Worm (Caenorhabditis elegans) whole organism, L4 larva: ENCODE results near the gene enol-1.

ENCODE experiments used
- F26F4.8 ChIP-seq: fragments of 200-800 bp; sonication (Bioruptor generic); conservative IDR thresholded peaks from 2 replicates; pipeline ENCODE4 v1.3.6; 2022; ENCODE audit warnings: missing genetic modification characterization, missing compliant biosample characterization
- F44E2.7 ChIP-seq: fragments of 200-800 bp; sonication (Bioruptor generic); IDR thresholded peaks from 2 replicates; pipeline ENCODE4 v2.1.2; 2022; ENCODE audit warnings: missing genetic modification characterization, missing compliant biosample characterization
- F49E8.2 ChIP-seq: sonication (generic microtip); optimal IDR thresholded peaks from 2 replicates; lab custom pipeline; 2016; ENCODE audit warnings: missing compliant biosample characterization, mild to moderate bottlenecking, missing genetic modification characterization, borderline replicate concordance
- T20F7.1 ChIP-seq: fragments of 200-800 bp; sonication (Bioruptor generic); optimal IDR thresholded peaks from 2 replicates; lab custom pipeline; 2018; ENCODE audit warnings: mild to moderate bottlenecking, missing genetic modification characterization, missing compliant biosample characterization
- Y105C5A.15 ChIP-seq: fragments of 200-800 bp; sonication (Bioruptor generic); IDR thresholded peaks from 2 replicates; pipeline ENCODE4 v1.3.6; 2022; ENCODE audit warnings: missing genetic modification characterization, missing compliant biosample characterization
- Y5F2A.4 ChIP-seq: fragments of 200-800 bp; sonication (Bioruptor generic); optimal IDR thresholded peaks from 2 replicates; lab custom pipeline; 2018; ENCODE audit warnings: mild to moderate bottlenecking, missing genetic modification characterization, missing compliant biosample characterization
- Y75B8A.6 ChIP-seq: fragments of 200-800 bp; sonication (Bioruptor generic); IDR thresholded peaks from 2 replicates; pipeline ENCODE4 v1.3.6; 2022; ENCODE audit warnings: missing genetic modification reagents, missing genetic modification characterization, missing compliant biosample characterization
- ZK337.2 ChIP-seq: fragments of 200-800 bp; sonication (Bioruptor generic); IDR thresholded peaks from 2 replicates; pipeline ENCODE4 v1.3.6; 2022; ENCODE audit warnings: missing genetic modification reagents, missing genetic modification characterization, missing compliant biosample characterization
- ZK546.5 ChIP-seq, 2 experiments: sonication (generic microtip); optimal IDR thresholded peaks; 2 replicates each; lab custom pipeline; 2017; ENCODE audit warnings: missing biosample characterization in 2 of 2, missing genetic modification characterization in 2 of 2
- ama-1 ChIP-seq: fragments of 150-350 bp; optimal IDR thresholded peaks from 2 replicates; lab custom pipeline; 2014; ENCODE audit warnings: inconsistent platforms, mixed read lengths
- arid-1 ChIP-seq: fragments of 200-800 bp; sonication (Bioruptor generic); conservative IDR thresholded peaks from 2 replicates; pipeline ENCODE4 v1.3.6; 2022; ENCODE audit warnings: missing genetic modification reagents, missing genetic modification characterization, missing compliant biosample characterization
- attf-4 ChIP-seq: sonication (generic microtip); optimal IDR thresholded peaks from 3 replicates; lab custom pipeline; 2017; ENCODE audit warnings: missing biosample characterization, missing genetic modification characterization
- ceh-32 ChIP-seq: sonication (generic microtip); optimal IDR thresholded peaks from 2 replicates; lab custom pipeline; 2016; ENCODE audit warnings: mild to moderate bottlenecking, missing genetic modification characterization, missing compliant biosample characterization; ENCODE audit not compliant: poor library complexity
- ceh-44 ChIP-seq: fragments of 200-800 bp; sonication (Bioruptor generic); IDR thresholded peaks from 2 replicates; pipeline ENCODE4 v1.3.6; 2022; ENCODE audit warnings: missing genetic modification reagents, missing genetic modification characterization, missing compliant biosample characterization
- ceh-82 ChIP-seq: sonication (generic microtip); optimal IDR thresholded peaks from 2 replicates; lab custom pipeline; 2017; ENCODE audit warnings: missing biosample characterization, missing genetic modification characterization
- ces-1 ChIP-seq: fragments of 150-350 bp; sonication (generic microtip); optimal IDR thresholded peaks from 4 replicates; lab custom pipeline; 2014; ENCODE audit warnings: missing biosample characterization, missing genetic modification reagents, missing genetic modification characterization
- cey-2 ChIP-seq: sonication (generic microtip); optimal IDR thresholded peaks from 3 replicates; lab custom pipeline; 2017; ENCODE audit warnings: missing genetic modification characterization, mild to moderate bottlenecking, missing compliant biosample characterization, antibody characterized with exemption, borderline replicate concordance; ENCODE audit not compliant: insufficient read depth
- daf-16 ChIP-seq, 3 experiments: sonication (generic microtip); optimal IDR thresholded peaks; 2 replicates each; lab custom pipeline; 2016 to 2017; ENCODE audit warnings: missing genetic modification characterization in 3 of 3, missing genetic modification reagents in 3 of 3, mild to moderate bottlenecking in 2 of 3, missing compliant biosample characterization in 2 of 3, missing biosample characterization in 1 of 3, moderate library complexity in 1 of 3
- dmd-6 ChIP-seq: fragments of 200-800 bp; sonication (Bioruptor generic); IDR thresholded peaks from 2 replicates; pipeline ENCODE4 v1.3.6; 2022; ENCODE audit warnings: missing genetic modification reagents, missing genetic modification characterization, missing compliant biosample characterization
- dpl-1 ChIP-seq: fragments of 150-350 bp; optimal IDR thresholded peaks from 2 replicates; lab custom pipeline; 2014; ENCODE audit warnings: missing biosample characterization, missing genetic modification reagents, missing genetic modification characterization
- duxl-1 ChIP-seq: sonication (generic microtip); optimal IDR thresholded peaks from 2 replicates; lab custom pipeline; 2016; ENCODE audit warnings: mild to moderate bottlenecking, missing genetic modification characterization, moderate library complexity, missing compliant biosample characterization; ENCODE audit not compliant: poor library complexity
- egl-27 ChIP-seq: sonication (generic microtip); optimal IDR thresholded peaks from 3 replicates; lab custom pipeline; 2017; ENCODE audit warnings: missing biosample characterization, missing genetic modification reagents, missing genetic modification characterization
- fkh-10 ChIP-seq: fragments of 150-350 bp; optimal IDR thresholded peaks from 2 replicates; lab custom pipeline; 2014; ENCODE audit warnings: missing biosample characterization, missing genetic modification reagents, missing genetic modification characterization
- fos-1 ChIP-seq: fragments of 150-350 bp; optimal IDR thresholded peaks from 2 replicates; lab custom pipeline; 2014; ENCODE audit warnings: missing biosample characterization, missing genetic modification characterization
- hif-1 ChIP-seq, 2 experiments: sonication (generic microtip); optimal IDR thresholded peaks; 2 replicates each; lab custom pipeline; 2016 to 2017; ENCODE audit warnings: missing compliant biosample characterization in 2 of 2, missing genetic modification characterization in 2 of 2, missing genetic modification reagents in 2 of 2, missing genotype in 2 of 2, mild to moderate bottlenecking in 1 of 2
- jun-1 ChIP-seq: fragments of 150-350 bp; optimal IDR thresholded peaks from 2 replicates; lab custom pipeline; 2014; ENCODE audit warnings: missing biosample characterization, missing genetic modification reagents, missing genetic modification characterization
- lin-38 ChIP-seq: fragments of 200-800 bp; sonication (Bioruptor generic); IDR thresholded peaks from 2 replicates; pipeline ENCODE4 v1.3.6; 2022; ENCODE audit warnings: missing genetic modification reagents, missing genetic modification characterization, missing compliant biosample characterization
- lir-3 ChIP-seq: sonication (generic microtip); optimal IDR thresholded peaks from 2 replicates; lab custom pipeline; 2016; ENCODE audit warnings: mild to moderate bottlenecking, missing genetic modification characterization, missing compliant biosample characterization
- lsy-2 ChIP-seq, 2 experiments: fragments of 150-350 bp in 1 of 2; sonication (generic microtip) in 1 of 2; optimal IDR thresholded peaks; 2 replicates each; lab custom pipeline; 2014 to 2017; ENCODE audit warnings: missing biosample characterization in 2 of 2, missing genetic modification characterization in 2 of 2
- mdt-29 ChIP-seq: fragments of 200-800 bp; sonication (Bioruptor generic); IDR thresholded peaks from 2 replicates; pipeline ENCODE4 v1.3.6; 2022; ENCODE audit warnings: missing genetic modification reagents, missing genetic modification characterization, missing compliant biosample characterization
- mep-1 ChIP-seq: fragments of 150-350 bp; sonication (generic microtip); optimal IDR thresholded peaks from 3 replicates; lab custom pipeline; 2014; ENCODE audit warnings: missing biosample characterization, missing genetic modification characterization
- mes-2 ChIP-seq: sonication (generic microtip); optimal IDR thresholded peaks from 2 replicates; lab custom pipeline; 2016; ENCODE audit warnings: missing genotype, mild to moderate bottlenecking, missing genetic modification characterization, missing compliant biosample characterization; ENCODE audit not compliant: poor library complexity, severe bottlenecking
- nhr-10 ChIP-seq: fragments of 150-350 bp; optimal IDR thresholded peaks from 2 replicates; lab custom pipeline; 2014; ENCODE audit warnings: missing biosample characterization, missing genetic modification characterization
- nhr-237 ChIP-seq: sonication (generic microtip); optimal IDR thresholded peaks from 2 replicates; lab custom pipeline; 2017; ENCODE audit warnings: missing biosample characterization, missing genetic modification characterization
- nhr-25 ChIP-seq: sonication (generic microtip); optimal IDR thresholded peaks from 2 replicates; lab custom pipeline; 2017; ENCODE audit warnings: missing genetic modification characterization, mild to moderate bottlenecking, missing compliant biosample characterization, antibody characterized with exemption, moderate library complexity, borderline replicate concordance; ENCODE audit not compliant: insufficient read depth
- nhr-28 ChIP-seq: fragments of 150-350 bp; optimal IDR thresholded peaks from 2 replicates; lab custom pipeline; 2014; ENCODE audit warnings: missing biosample characterization, missing genetic modification characterization
- nhr-41 ChIP-seq: fragments of 200-800 bp; sonication (Bioruptor generic); IDR thresholded peaks from 2 replicates; pipeline ENCODE4 v1.3.6; 2022; ENCODE audit warnings: missing genetic modification reagents, missing genetic modification characterization, missing compliant biosample characterization
- nhr-42 ChIP-seq: fragments of 200-800 bp; sonication (Bioruptor generic); IDR thresholded peaks from 2 replicates; pipeline ENCODE4 v1.3.6; 2022; ENCODE audit warnings: missing genetic modification characterization, missing compliant biosample characterization
- nhr-76 ChIP-seq: fragments of 150-350 bp; optimal IDR thresholded peaks from 2 replicates; lab custom pipeline; 2014; ENCODE audit warnings: missing biosample characterization, missing genetic modification characterization
- php-3 ChIP-seq: fragments of 200-800 bp; sonication (Bioruptor generic); IDR thresholded peaks from 2 replicates; pipeline ENCODE4 v1.3.6; 2022; ENCODE audit warnings: missing genetic modification reagents, missing genetic modification characterization, missing compliant biosample characterization
- rbr-2 ChIP-seq: sonication (generic microtip); optimal IDR thresholded peaks from 2 replicates; lab custom pipeline; 2016; ENCODE audit warnings: missing genotype, missing genetic modification characterization, missing compliant biosample characterization
- saeg-2 ChIP-seq: fragments of 200-800 bp; sonication (Bioruptor generic); IDR thresholded peaks from 2 replicates; pipeline ENCODE4 v1.3.6; 2022; ENCODE audit warnings: missing genetic modification reagents, missing genetic modification characterization, missing compliant biosample characterization
- set-16 ChIP-seq: fragments of 200-800 bp; sonication (Bioruptor generic); IDR thresholded peaks from 2 replicates; pipeline ENCODE4 v1.3.6; 2022; ENCODE audit warnings: missing genetic modification reagents, missing genetic modification characterization, missing compliant biosample characterization
- snpc-1.2 ChIP-seq: fragments of 200-800 bp; sonication (Bioruptor generic); IDR thresholded peaks from 2 replicates; pipeline ENCODE4 v1.3.6; 2022; ENCODE audit warnings: missing genetic modification reagents, missing genetic modification characterization, missing compliant biosample characterization
- spr-1 ChIP-seq: sonication (generic microtip); optimal IDR thresholded peaks from 2 replicates; lab custom pipeline; 2016; ENCODE audit warnings: mild to moderate bottlenecking, missing genetic modification characterization, missing compliant biosample characterization
- unc-130 ChIP-seq: sonication (generic microtip); optimal IDR thresholded peaks from 2 replicates; lab custom pipeline; 2016; ENCODE audit warnings: missing genetic modification reagents, missing genetic modification characterization, missing compliant biosample characterization
- zfp-2 ChIP-seq: sonication (generic microtip); optimal IDR thresholded peaks from 2 replicates; lab custom pipeline; 2016; ENCODE audit warnings: mild to moderate bottlenecking, missing genetic modification characterization, missing compliant biosample characterization
- ztf-7 ChIP-seq: fragments of 150-350 bp; optimal IDR thresholded peaks from 2 replicates; lab custom pipeline; 2014; ENCODE audit warnings: missing biosample characterization, missing genetic modification characterization

The enol-1 gene

ce11 chrII:8969251-8970183 lies 38.7 kb downstream of the enol-1 start, which contains the start of the genes szy-20 and C18E9.5 (continued):
- no peak for TF ChIP-seq duxl-1 (tag; lab: Kevin White, UChicago)
- no peak for TF ChIP-seq ces-1 (GFP tag; lab: Kevin White, UChicago)
- TF ChIP-seq cey-2 = no peak
- peak; percentile 82 for TF ChIP-seq mep-1 (tag; lab: Kevin White, UChicago)
- TF ChIP-seq Y75B8A.6 (GFP tag; lab: Robert Waterston, UW) = no peak
- TF ChIP-seq lsy-2 (tag; optimal IDR thresholded peaks at IDR 0.05; lab: Kevin White, UChicago) = peak; percentile 9 to 92
- TF ChIP-seq Y105C5A.15 (GFP tag; lab: Robert Waterston, UW) = no peak
- no peak for TF ChIP-seq jun-1
- TF ChIP-seq spr-1 (tag; lab: Kevin White, UChicago) = no peak
- TF ChIP-seq mes-2 = peak; percentile 75
- TF ChIP-seq T20F7.1 (GFP tag; lab: Kevin White, UChicago) = peak; percentile 87
- peak in 1 of 2 experiments; percentile 60 for TF ChIP-seq hif-1 (tag; optimal IDR thresholded peaks at IDR 0.05; lab: Kevin White, UChicago)
- peak; percentile 56; the same call in 1 of the 2 replicates for TF ChIP-seq arid-1
- peak; percentile 55 for TF ChIP-seq unc-130 (GFP tag; lab: Kevin White, UChicago)
- peak; percentile 75 for TF ChIP-seq lin-38
- TF ChIP-seq nhr-25 (tag; lab: Kevin White, UChicago) = no peak
- TF ChIP-seq ZK546.5 (tag; optimal IDR thresholded peaks at IDR 0.05; lab: Kevin White, UChicago) = no peak
- no peak for TF ChIP-seq F26F4.8 (GFP tag; lab: Robert Waterston, UW)
- no peak for TF ChIP-seq php-3
- TF ChIP-seq rbr-2 (tag; lab: Kevin White, UChicago) = peak; percentile 84
- no peak for TF ChIP-seq zfp-2
- peak; percentile 40; the same call in 1 of the 2 replicates for TF ChIP-seq set-16 (GFP tag; lab: Robert Waterston, UW)
- TF ChIP-seq daf-16 (GFP tag; optimal IDR thresholded peaks at IDR 0.05; lab: Kevin White, UChicago) = peak in 1 of 2 experiments; percentile 58
- peak; percentile 11 for TF ChIP-seq daf-16 (tag; optimal IDR thresholded peaks at IDR 0.05; lab: Kevin White, UChicago)
- no peak for TF ChIP-seq ZK337.2 (GFP tag; lab: Robert Waterston, UW)
- no peak for TF ChIP-seq fos-1
- 0 out of 2 replicates have a peak, but pooled peaks have one; percentile 34 for TF ChIP-seq saeg-2 (GFP tag; lab: Robert Waterston, UW)
- no peak for TF ChIP-seq ceh-32 (tag; lab: Kevin White, UChicago)
- peak; percentile 52 for TF ChIP-seq fkh-10 (GFP tag; lab: Kevin White, UChicago)
- TF ChIP-seq ceh-82 = no peak
- no peak for TF ChIP-seq nhr-41 (GFP tag; lab: Robert Waterston, UW)
- peak; percentile 20 for TF ChIP-seq nhr-28
- no peak for TF ChIP-seq ceh-44 (GFP tag; lab: Robert Waterston, UW)
- TF ChIP-seq nhr-10 (tag; lab: Kevin White, UChicago) = no peak
- peak; percentile 96 for TF ChIP-seq dpl-1 (GFP tag; lab: Kevin White, UChicago)
- TF ChIP-seq F49E8.2 (tag; lab: Kevin White, UChicago) = peak; percentile 32
- TF ChIP-seq lir-3 (tag; lab: Kevin White, UChicago) = no peak
- no peak for TF ChIP-seq nhr-237 (tag; lab: Kevin White, UChicago)
- no peak for TF ChIP-seq attf-4 (tag; lab: Kevin White, UChicago)
- peak; percentile 65 for TF ChIP-seq dmd-6
- TF ChIP-seq mdt-29 (GFP tag; lab: Robert Waterston, UW) = no peak
- TF ChIP-seq Y5F2A.4 (GFP tag; lab: Kevin White, UChicago) = no peak
- TF ChIP-seq nhr-76 = no peak
- TF ChIP-seq egl-27 (tag; lab: Kevin White, UChicago) = no peak
- TF ChIP-seq snpc-1.2 = no peak
- no peak for TF ChIP-seq F44E2.7 (GFP tag; lab: Robert Waterston, UW)
- TF ChIP-seq ama-1 (lab: Kevin White, UChicago) = no peak
- TF ChIP-seq nhr-42 (GFP tag; lab: Robert Waterston, UW) = peak; percentile 52; the same call in 1 of the 2 replicates
- TF ChIP-seq ztf-7 (tag; lab: Kevin White, UChicago) = no peak
